Worm (Caenorhabditis elegans): ENCODE measurements around the gene pha-4.

The pha-4 gene

ce11 chrV:20710156-20710555, 42.7 kb upstream of the pha-4 start:
- TF ChIP-seq nhr-129 (tag; optimal IDR thresholded peaks at IDR 0.05) = peak; percentile 68
- no peak for TF ChIP-seq ceh-82 (tag; optimal IDR thresholded peaks at IDR 0.05)
- TF ChIP-seq lsy-2 (tag; optimal IDR thresholded peaks at IDR 0.05) = peak in 1 of 2 experiments; percentile 48
- TF ChIP-seq crh-2 (tag; optimal IDR thresholded peaks at IDR 0.05) = peak; percentile 68
- TF ChIP-seq C34F6.9 (tag; optimal IDR thresholded peaks at IDR 0.05) = peak; percentile 66
- no peak for TF ChIP-seq sma-3 (GFP tag; optimal IDR thresholded peaks at IDR 0.05)
- no peak for TF ChIP-seq peb-1 (tag; optimal IDR thresholded peaks at IDR 0.05)
- no peak for TF ChIP-seq nhr-10 (tag; optimal IDR thresholded peaks at IDR 0.05)
- TF ChIP-seq sma-9 (GFP tag; optimal IDR thresholded peaks at IDR 0.05) = peak; percentile 48
- no peak for TF ChIP-seq sma-9 (tag; optimal IDR thresholded peaks at IDR 0.05)
- TF ChIP-seq ztf-4 (tag; optimal IDR thresholded peaks at IDR 0.05) = peak; percentile 56
- TF ChIP-seq sem-4 (tag; optimal IDR thresholded peaks at IDR 0.05) = peak; percentile 7

DNA sequence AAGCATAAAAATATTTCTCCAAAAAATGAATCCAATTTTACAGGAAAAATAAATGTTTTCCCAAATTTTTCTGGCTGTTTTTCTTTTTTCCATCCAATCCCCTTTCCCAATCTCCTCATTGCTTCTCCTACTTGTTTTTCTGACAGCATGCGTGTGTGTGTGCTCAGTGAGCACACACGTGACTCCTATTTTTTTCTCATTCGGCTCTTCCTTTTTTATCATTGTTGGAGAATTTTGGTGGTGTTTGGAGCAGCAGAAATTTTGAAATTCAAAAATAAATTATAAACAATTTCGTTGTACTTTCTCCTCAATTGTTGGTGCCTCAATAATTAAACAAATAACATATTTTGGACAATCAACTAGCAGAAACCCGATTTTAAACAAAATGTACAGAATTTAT, 42.2 kb upstream of the pha-4 start:
- TF ChIP-seq zag-1 (tag; optimal IDR thresholded peaks at IDR 0.05) = no peak
- peak; percentile 14 for TF ChIP-seq C34F6.9 (tag; optimal IDR thresholded peaks at IDR 0.05)
- TF ChIP-seq lsy-2 (tag; optimal IDR thresholded peaks at IDR 0.05) = peak in 1 of 2 experiments; percentile 32
- no peak for TF ChIP-seq mbf-1 (tag; optimal IDR thresholded peaks at IDR 0.05)
- TF ChIP-seq elt-3 (tag; optimal IDR thresholded peaks at IDR 0.05) = no peak
- TF ChIP-seq mdl-1 (tag; optimal IDR thresholded peaks at IDR 0.05) = peak in 1 of 2 experiments; percentile 56
- TF ChIP-seq unc-55 (GFP tag; optimal IDR thresholded peaks at IDR 0.05) = peak; percentile 47
- TF ChIP-seq crh-2 (tag; optimal IDR thresholded peaks at IDR 0.05) = no peak
- TF ChIP-seq nhr-129 (tag; optimal IDR thresholded peaks at IDR 0.05) = peak; percentile 4

- TF ChIP-seq C34F6.9 (tag; optimal IDR thresholded peaks at IDR 0.05) (peak; percentile 59), R02D3.7 (tag; optimal IDR thresholded peaks at IDR 0.05) (no peak), F13H6.1 (tag; optimal IDR thresholded peaks at IDR 0.05) (peak; percentile 6), ceh-16 (tag; optimal IDR thresholded peaks at IDR 0.05) (no peak), nhr-12 (tag; optimal IDR thresholded peaks at IDR 0.05) (no peak), elt-1 (tag; optimal IDR thresholded peaks at IDR 0.05) (no peak), lsy-2 (tag; optimal IDR thresholded peaks at IDR 0.05) (peak in 1 of 2 experiments; percentile 41), lin-13 (GFP tag; optimal IDR thresholded peaks at IDR 0.05) (peak; percentile 20), ztf-11 (tag; optimal IDR thresholded peaks at IDR 0.05) (no peak), nhr-10 (tag; optimal IDR thresholded peaks at IDR 0.05) (no peak), zag-1 (tag; optimal IDR thresholded peaks at IDR 0.05) (no peak), mab-5 (tag; optimal IDR thresholded peaks at IDR 0.05) (peak; percentile 50), dmd-4 (tag; optimal IDR thresholded peaks at IDR 0.05) (no peak), unc-55 (GFP tag; optimal IDR thresholded peaks at IDR 0.05) (peak; percentile 80), nhr-11 (tag; optimal IDR thresholded peaks at IDR 0.05) (no peak), sma-9 (GFP tag; optimal IDR thresholded peaks at IDR 0.05) (peak; percentile 73), sma-9 (tag; optimal IDR thresholded peaks at IDR 0.05) (no peak), nhr-6 (tag; optimal IDR thresholded peaks at IDR 0.05) (peak; percentile 36), Y55F3AM.14 (GFP tag; optimal IDR thresholded peaks at IDR 0.05) (no peak), nhr-77 (tag; optimal IDR thresholded peaks at IDR 0.05) (no peak), sem-4 (tag; optimal IDR thresholded peaks at IDR 0.05) (peak; percentile 22), nhr-129 (tag; optimal IDR thresholded peaks at IDR 0.05) (peak; percentile 86), aly-2 (tag; optimal IDR thresholded peaks at IDR 0.05) (no peak), ama-1 (optimal IDR thresholded peaks at IDR 0.05) (peak; percentile 14), egl-27 (tag; optimal IDR thresholded peaks at IDR 0.05) (no peak), mbf-1 (tag; optimal IDR thresholded peaks at IDR 0.05) (no peak), elt-3 (tag; optimal IDR thresholded peaks at IDR 0.05) (no peak)
These were observed 41.1 kb upstream of the pha-4 start for ce11 chrV:20711733-20712132.

- peak; percentile 57 for TF ChIP-seq fos-1 (tag; optimal IDR thresholded peaks at IDR 0.05)
- no peak for TF ChIP-seq lsy-2 (tag; optimal IDR thresholded peaks at IDR 0.05)
- no peak for TF ChIP-seq zag-1 (tag; optimal IDR thresholded peaks at IDR 0.05)
- TF ChIP-seq peb-1 (tag; optimal IDR thresholded peaks at IDR 0.05) = no peak
- TF ChIP-seq gmeb-1 (tag; optimal IDR thresholded peaks at IDR 0.05) = peak; percentile 70
- TF ChIP-seq ztf-4 (tag; optimal IDR thresholded peaks at IDR 0.05) = no peak
- TF ChIP-seq mdl-1 (tag; optimal IDR thresholded peaks at IDR 0.05) = peak; percentile 48 to 77
- peak; percentile 6 for TF ChIP-seq sem-4 (tag; optimal IDR thresholded peaks at IDR 0.05)
- no peak for TF ChIP-seq ceh-82 (tag; optimal IDR thresholded peaks at IDR 0.05)
- TF ChIP-seq nhr-12 (tag; optimal IDR thresholded peaks at IDR 0.05) = no peak
- no peak for TF ChIP-seq R02D3.7 (tag; optimal IDR thresholded peaks at IDR 0.05)
- no peak for TF ChIP-seq nhr-237 (tag; optimal IDR thresholded peaks at IDR 0.05)
- no peak for TF ChIP-seq nhr-23 (tag; optimal IDR thresholded peaks at IDR 0.05)
- no peak for TF ChIP-seq nhr-11 (tag; optimal IDR thresholded peaks at IDR 0.05)
- TF ChIP-seq crh-2 (tag; optimal IDR thresholded peaks at IDR 0.05) = peak; percentile 55
- peak; percentile 35 for TF ChIP-seq nhr-129 (tag; optimal IDR thresholded peaks at IDR 0.05)
- TF ChIP-seq nhr-21 (tag; optimal IDR thresholded peaks at IDR 0.05) = no peak
- TF ChIP-seq dmd-4 (tag; optimal IDR thresholded peaks at IDR 0.05) = no peak
- TF ChIP-seq unc-39 (tag; optimal IDR thresholded peaks at IDR 0.05) = no peak
- TF ChIP-seq lin-39 (tag; optimal IDR thresholded peaks at IDR 0.05) = no peak
- TF ChIP-seq sma-3 (GFP tag; optimal IDR thresholded peaks at IDR 0.05) = peak; percentile 63
- TF ChIP-seq lin-13 (GFP tag; optimal IDR thresholded peaks at IDR 0.05) = no peak
- no peak for TF ChIP-seq skn-1 (tag; optimal IDR thresholded peaks at IDR 0.05)
- no peak for TF ChIP-seq unc-55 (GFP tag; optimal IDR thresholded peaks at IDR 0.05)
- TF ChIP-seq egl-27 (tag; optimal IDR thresholded peaks at IDR 0.05) = no peak
- TF ChIP-seq ama-1 (optimal IDR thresholded peaks at IDR 0.05) = no peak
- no peak for TF ChIP-seq snpc-4 (tag; optimal IDR thresholded peaks at IDR 0.05)
- no peak for TF ChIP-seq unc-62 (GFP tag; optimal IDR thresholded peaks at IDR 0.05)
- no peak for TF ChIP-seq Y55F3AM.14 (GFP tag; optimal IDR thresholded peaks at IDR 0.05)
- TF ChIP-seq nhr-10 (tag; optimal IDR thresholded peaks at IDR 0.05) = no peak
- no peak for TF ChIP-seq nhr-6 (tag; optimal IDR thresholded peaks at IDR 0.05)
- no peak for TF ChIP-seq ztf-11 (tag; optimal IDR thresholded peaks at IDR 0.05)
- TF ChIP-seq nhr-77 (tag; optimal IDR thresholded peaks at IDR 0.05) = no peak
These were observed 40.4 kb upstream of the pha-4 start for ce11 chrV:20712318-20712993.

All from whole organism, L2 larva.